Worm (Caenorhabditis elegans) whole organism, L2 larva: Measurements from ENCODE around the gene F19B6.10.

Experiments
- dmd-4 ChIP-seq: sonication (generic microtip); optimal IDR thresholded peaks from 2 replicates; lab custom pipeline; 2017; ENCODE audit warnings: missing biosample characterization, missing genetic modification characterization
- egl-27 ChIP-seq: sonication (generic microtip); optimal IDR thresholded peaks from 3 replicates; lab custom pipeline; 2017; ENCODE audit warnings: missing biosample characterization, missing genetic modification reagents, missing genetic modification characterization
- lsy-2 ChIP-seq, 2 experiments: fragments of 150-350 bp in 1 of 2; sonication (generic microtip) in 1 of 2; optimal IDR thresholded peaks; 2 replicates each; lab custom pipeline; 2014 to 2017; ENCODE audit warnings: missing biosample characterization in 2 of 2, missing genetic modification characterization in 2 of 2
- nhr-12 ChIP-seq: fragments of 150-350 bp; optimal IDR thresholded peaks from 2 replicates; lab custom pipeline; 2014; ENCODE audit warnings: missing biosample characterization, missing genetic modification characterization
- peb-1 ChIP-seq: fragments of 150-350 bp; optimal IDR thresholded peaks from 2 replicates; lab custom pipeline; 2014; ENCODE audit warnings: missing biosample characterization, missing genetic modification characterization
- snpc-4 ChIP-seq: fragments of 150-350 bp; optimal IDR thresholded peaks from 2 replicates; lab custom pipeline; 2014; ENCODE audit warnings: missing biosample characterization, missing genetic modification characterization
- unc-55 ChIP-seq: fragments of 150-350 bp; sonication (generic microtip); optimal IDR thresholded peaks from 3 replicates; lab custom pipeline; 2014; ENCODE audit warnings: missing biosample characterization, missing genetic modification reagents, missing genetic modification characterization

ce11 chrIV:12364964-12365363 is 28.0 kb downstream of the F19B6.10 start:
- TF ChIP-seq snpc-4 (no peak), unc-55 (peak; percentile 37), nhr-12 (tag; lab: Kevin White, UChicago) (no peak), peb-1 (no peak), egl-27 (no peak), dmd-4 (tag; lab: Kevin White, UChicago) (no peak), lsy-2 (tag; optimal IDR thresholded peaks at IDR 0.05; lab: Kevin White, UChicago) (peak in 1 of 2 experiments; percentile 27)
